Worm (Caenorhabditis elegans): ENCODE measurements around the gene mrpl-11.

ce11 chrIII:8739126-8739525 lies 21.7 kb downstream of the mrpl-11 start:
- TF ChIP-seq flt-1 (GFP tag; IDR thresholded peaks at IDR 0.05) = no peak
- TF ChIP-seq aly-1 (tag; optimal IDR thresholded peaks at IDR 0.05) = no peak
- TF ChIP-seq hnd-1 (tag; optimal IDR thresholded peaks at IDR 0.05) = no peak
- TF ChIP-seq ama-1 (optimal IDR thresholded peaks at IDR 0.05) = no peak
- TF ChIP-seq tbx-37 (GFP tag; conservative IDR thresholded peaks at IDR 0.05) = no peak
- no peak for TF ChIP-seq ceh-36 (tag; optimal IDR thresholded peaks at IDR 0.05)
- TF ChIP-seq scrt-1 (GFP tag; IDR thresholded peaks at IDR 0.05) = no peak
- no peak for TF ChIP-seq tra-4 (tag; optimal IDR thresholded peaks at IDR 0.05)
- TF ChIP-seq F13C5.2 (tag; optimal IDR thresholded peaks at IDR 0.05) = no peak
